Worm (Caenorhabditis elegans) whole organism, young adult: ENCODE results near the gene R53.5.

ENCODE experiments used
- B0261.1 ChIP-seq: sonication (generic microtip); optimal IDR thresholded peaks from 2 replicates; lab custom pipeline; 2016; ENCODE audit warnings: mild to moderate bottlenecking, missing genetic modification characterization, moderate library complexity, missing compliant biosample characterization
- B0336.3 ChIP-seq: fragments of 200-800 bp; sonication (Bioruptor generic); IDR thresholded peaks from 2 replicates; pipeline ENCODE4 v1.3.6; 2022; ENCODE audit warnings: missing genetic modification characterization, missing compliant biosample characterization
- C06A6.2 ChIP-seq: fragments of 200-800 bp; sonication (Bioruptor generic); conservative IDR thresholded peaks from 2 replicates; pipeline ENCODE4 v1.3.6; 2022; ENCODE audit warnings: missing genetic modification characterization, missing compliant biosample characterization
- D2030.7 ChIP-seq: fragments of 200-800 bp; sonication (Bioruptor generic); IDR thresholded peaks from 2 replicates; pipeline ENCODE4 v1.3.6; 2022; ENCODE audit warnings: missing genetic modification reagents, missing genetic modification characterization, missing compliant biosample characterization
- F55B11.4 ChIP-seq: sonication (generic microtip); optimal IDR thresholded peaks from 2 replicates; lab custom pipeline; 2016; ENCODE audit warnings: missing compliant biosample characterization, missing genetic modification characterization, borderline replicate concordance; ENCODE audit not compliant: insufficient read depth
- T07F8.4 ChIP-seq: sonication (generic microtip); optimal IDR thresholded peaks from 2 replicates; lab custom pipeline; 2016; ENCODE audit warnings: mild to moderate bottlenecking, missing genetic modification characterization, moderate library complexity, missing compliant biosample characterization
- T26A5.8 ChIP-seq: sonication (generic microtip); optimal IDR thresholded peaks from 2 replicates; lab custom pipeline; 2016; ENCODE audit warnings: missing genetic modification characterization, missing compliant biosample characterization
- Y53G8AR.9 ChIP-seq: fragments of 200-800 bp; sonication (Bioruptor generic); conservative IDR thresholded peaks from 2 replicates; pipeline ENCODE4 v1.3.6; 2022; ENCODE audit warnings: missing genetic modification reagents, missing genetic modification characterization, missing compliant biosample characterization
- Y95B8A.8 ChIP-seq: fragments of 200-800 bp; sonication (Bioruptor generic); IDR thresholded peaks from 2 replicates; pipeline ENCODE4 v1.3.6; 2022; ENCODE audit warnings: missing genetic modification reagents, missing genetic modification characterization, missing compliant biosample characterization
- aptf-2 ChIP-seq: fragments of 200-800 bp; sonication (Bioruptor generic); conservative IDR thresholded peaks from 2 replicates; pipeline ENCODE4 v1.3.6; 2022; ENCODE audit warnings: missing genetic modification reagents, missing genetic modification characterization, missing compliant biosample characterization
- athp-1 ChIP-seq: sonication (generic microtip); optimal IDR thresholded peaks from 2 replicates; lab custom pipeline; 2017; ENCODE audit warnings: mild to moderate bottlenecking, missing genetic modification characterization, missing compliant biosample characterization
- attf-3 ChIP-seq: fragments of 200-800 bp; sonication (Bioruptor generic); conservative IDR thresholded peaks from 2 replicates; pipeline ENCODE4 v1.3.6; 2022; ENCODE audit warnings: missing genetic modification reagents, missing genetic modification characterization, missing compliant biosample characterization
- bed-1 ChIP-seq: fragments of 200-800 bp; sonication (Bioruptor generic); IDR thresholded peaks from 2 replicates; pipeline ENCODE4 v1.3.6; 2022; ENCODE audit warnings: missing genetic modification reagents, missing genetic modification characterization, missing compliant biosample characterization
- bed-2 ChIP-seq: fragments of 200-800 bp; sonication (Bioruptor generic); IDR thresholded peaks from 2 replicates; pipeline ENCODE4 v1.3.6; 2022; ENCODE audit warnings: missing genetic modification reagents, missing genetic modification characterization, missing compliant biosample characterization
- ccch-3 ChIP-seq: fragments of 200-800 bp; sonication (Bioruptor generic); optimal IDR thresholded peaks from 2 replicates; lab custom pipeline; 2018; ENCODE audit warnings: mild to moderate bottlenecking, missing genetic modification characterization, missing compliant biosample characterization
- ceh-100 ChIP-seq: fragments of 200-800 bp; sonication (Bioruptor generic); IDR thresholded peaks from 2 replicates; pipeline ENCODE4 v1.3.6; 2022; ENCODE audit warnings: missing genetic modification reagents, missing genetic modification characterization, missing compliant biosample characterization
- ceh-58 ChIP-seq: fragments of 200-800 bp; sonication (Bioruptor generic); IDR thresholded peaks from 2 replicates; pipeline ENCODE4 v1.3.6; 2022; ENCODE audit warnings: missing genetic modification characterization, missing compliant biosample characterization
- ceh-79 ChIP-seq: sonication (generic microtip); optimal IDR thresholded peaks from 2 replicates; lab custom pipeline; 2017; ENCODE audit warnings: mild to moderate bottlenecking, missing genetic modification characterization, missing compliant biosample characterization
- ceh-91 ChIP-seq: fragments of 200-800 bp; sonication (Bioruptor generic); IDR thresholded peaks from 2 replicates; pipeline ENCODE4 v1.3.6; 2022; ENCODE audit warnings: missing genetic modification reagents, missing genetic modification characterization, missing compliant biosample characterization
- dox-1 ChIP-seq: fragments of 200-800 bp; sonication (Bioruptor generic); IDR thresholded peaks from 2 replicates; pipeline ENCODE4 v1.3.6; 2022; ENCODE audit warnings: missing genetic modification reagents, missing genetic modification characterization, missing compliant biosample characterization
- dpl-1 ChIP-seq: fragments of 150-350 bp; optimal IDR thresholded peaks from 2 replicates; lab custom pipeline; 2014; ENCODE audit warnings: missing biosample characterization, missing genetic modification reagents, missing genetic modification characterization
- egl-18 ChIP-seq: fragments of 200-800 bp; sonication (Bioruptor generic); IDR thresholded peaks from 2 replicates; pipeline ENCODE4 v1.3.6; 2022; ENCODE audit warnings: missing genetic modification reagents, missing genetic modification characterization, missing compliant biosample characterization
- egl-44 ChIP-seq: fragments of 200-800 bp; sonication (Bioruptor generic); IDR thresholded peaks from 2 replicates; pipeline ENCODE4 v1.3.6; 2022; ENCODE audit warnings: missing genetic modification reagents, missing genetic modification characterization, missing compliant biosample characterization
- hlh-12 ChIP-seq: sonication (generic microtip); optimal IDR thresholded peaks from 2 replicates; lab custom pipeline; 2016; ENCODE audit warnings: missing genetic modification characterization, missing compliant biosample characterization
- hmg-1.2 ChIP-seq: fragments of 200-800 bp; sonication (Bioruptor generic); IDR thresholded peaks from 2 replicates; pipeline ENCODE4 v1.3.6; 2022; ENCODE audit warnings: missing genetic modification reagents, missing genetic modification characterization, missing compliant biosample characterization
- hrde-1 ChIP-seq: sonication (generic microtip); optimal IDR thresholded peaks from 2 replicates; lab custom pipeline; 2016; ENCODE audit warnings: missing genetic modification characterization, mild to moderate bottlenecking, missing compliant biosample characterization, moderate library complexity, missing genotype, missing genetic modification reagents, borderline replicate concordance
- let-526 ChIP-seq: fragments of 200-800 bp; sonication (Bioruptor generic); IDR thresholded peaks from 2 replicates; pipeline ENCODE4 v1.3.6; 2022; ENCODE audit warnings: missing genetic modification reagents, missing genetic modification characterization, missing compliant biosample characterization
- lin-35 ChIP-seq, 3 experiments: fragments of 150-350 bp in 2 of 3; sonication (generic microtip) in 1 of 3; optimal IDR thresholded peaks; 2 replicates each; lab custom pipeline; 2014 to 2018; ENCODE audit warnings: missing biosample characterization in 3 of 3, missing genetic modification characterization in 3 of 3, missing genetic modification reagents in 3 of 3
- lsy-27 ChIP-seq: sonication (generic microtip); optimal IDR thresholded peaks from 2 replicates; lab custom pipeline; 2017; ENCODE audit warnings: missing genetic modification characterization, mild to moderate bottlenecking, missing compliant biosample characterization, antibody characterized with exemption, missing genotype, borderline replicate concordance; ENCODE audit not compliant: insufficient read depth
- madf-10 ChIP-seq: sonication (generic microtip); optimal IDR thresholded peaks from 2 replicates; lab custom pipeline; 2016; ENCODE audit warnings: mild to moderate bottlenecking, missing genetic modification characterization, missing compliant biosample characterization
- mcd-1 ChIP-seq: fragments of 200-800 bp; sonication (Bioruptor generic); IDR thresholded peaks from 2 replicates; pipeline ENCODE4 v1.3.6; 2022; ENCODE audit warnings: missing genetic modification reagents, missing genetic modification characterization, missing compliant biosample characterization
- mes-4 ChIP-seq: sonication (generic microtip); optimal IDR thresholded peaks from 2 replicates; lab custom pipeline; 2016; ENCODE audit warnings: missing genotype, missing genetic modification characterization, missing compliant biosample characterization
- nfya-1 ChIP-seq: sonication (generic microtip); optimal IDR thresholded peaks from 2 replicates; lab custom pipeline; 2017; ENCODE audit warnings: antibody characterized with exemption, missing compliant biosample characterization, missing genetic modification characterization, borderline replicate concordance; ENCODE audit not compliant: insufficient read depth
- nhr-80 ChIP-seq: sonication (generic microtip); optimal IDR thresholded peaks from 2 replicates; lab custom pipeline; 2016; ENCODE audit warnings: missing genetic modification characterization, missing compliant biosample characterization
- pbrm-1 ChIP-seq: fragments of 200-800 bp; sonication (Bioruptor generic); IDR thresholded peaks from 2 replicates; pipeline ENCODE4 v1.3.6; 2022; ENCODE audit warnings: missing genetic modification reagents, missing genetic modification characterization, missing compliant biosample characterization
- rcor-1 ChIP-seq: fragments of 200-800 bp; sonication (Bioruptor generic); IDR thresholded peaks from 2 replicates; pipeline ENCODE4 v1.3.6; 2022; ENCODE audit warnings: missing genetic modification reagents, missing genetic modification characterization, missing compliant biosample characterization
- rpc-1 ChIP-seq, 2 experiments: fragments of 150-350 bp in 1 of 2; sonication (generic microtip) in 1 of 2; optimal IDR thresholded peaks; 2 replicates each; lab custom pipeline; 2014 to 2018; ENCODE audit warnings: missing biosample characterization in 1 of 2, missing genetic modification characterization in 1 of 2, missing genetic modification reagents in 1 of 2, missing genotype in 1 of 2
- snpc-1.3 ChIP-seq: sonication (generic microtip); optimal IDR thresholded peaks from 2 replicates; lab custom pipeline; 2017; ENCODE audit warnings: missing genetic modification characterization, mild to moderate bottlenecking, missing compliant biosample characterization, antibody characterized with exemption, moderate library complexity, missing genotype, missing genetic modification reagents; ENCODE audit not compliant: insufficient read depth
- snpc-3.4 ChIP-seq: sonication (generic microtip); optimal IDR thresholded peaks from 2 replicates; lab custom pipeline; 2017; ENCODE audit warnings: missing genetic modification characterization, mild to moderate bottlenecking, missing compliant biosample characterization, antibody characterized with exemption, moderate library complexity, missing genotype, missing genetic modification reagents
- tlf-1 ChIP-seq: fragments of 200-800 bp; sonication (Bioruptor generic); optimal IDR thresholded peaks from 2 replicates; lab custom pipeline; 2018; ENCODE audit warnings: mild to moderate bottlenecking, missing genetic modification characterization, missing compliant biosample characterization
- zfh-2 ChIP-seq: fragments of 200-800 bp; sonication (Bioruptor generic); conservative IDR thresholded peaks from 2 replicates; pipeline ENCODE4 v1.3.6; 2022; ENCODE audit warnings: missing genetic modification reagents, missing genetic modification characterization, missing compliant biosample characterization
- ztf-25 ChIP-seq: fragments of 200-800 bp; sonication (Bioruptor generic); IDR thresholded peaks from 2 replicates; pipeline ENCODE4 v1.3.6; 2022; ENCODE audit warnings: missing genetic modification reagents, missing genetic modification characterization, missing compliant biosample characterization
- ztf-26 ChIP-seq: sonication (generic microtip); optimal IDR thresholded peaks from 2 replicates; lab custom pipeline; 2017; ENCODE audit warnings: missing genetic modification characterization, missing compliant biosample characterization

The R53.5 gene

ce11 chrII:9931012-9931411, 39.3 kb downstream of the R53.5 start (continued):
- TF ChIP-seq mcd-1 (GFP tag; lab: Robert Waterston, UW) (peak; percentile 58), ceh-79 (tag; lab: Kevin White, UChicago) (no peak), zfh-2 (GFP tag; lab: Robert Waterston, UW) (0 out of 2 replicates have a peak, but pooled peaks have one; percentile 20), ceh-100 (no peak), aptf-2 (GFP tag; lab: Robert Waterston, UW) (no peak), ccch-3 (GFP tag; lab: Kevin White, UChicago) (no peak), let-526 (GFP tag; lab: Robert Waterston, UW) (no peak), snpc-3.4 (tag; lab: Kevin White, UChicago) (no peak), Y53G8AR.9 (GFP tag; lab: Robert Waterston, UW) (no peak), T26A5.8 (tag; lab: Kevin White, UChicago) (no peak), bed-2 (GFP tag; lab: Robert Waterston, UW) (0 out of 2 replicates have a peak, but pooled peaks have one; percentile 37), rpc-1 (optimal IDR thresholded peaks at IDR 0.05; lab: Kevin White, UChicago) (no peak), rpc-1 (tag; optimal IDR thresholded peaks at IDR 0.05; lab: Kevin White, UChicago) (no peak), dpl-1 (GFP tag; lab: Kevin White, UChicago) (no peak), dox-1 (GFP tag; lab: Robert Waterston, UW) (peak; percentile 42; the same call in 1 of the 2 replicates), mes-4 (tag; lab: Kevin White, UChicago) (no peak), madf-10 (tag; lab: Kevin White, UChicago) (no peak), C06A6.2 (GFP tag; lab: Robert Waterston, UW) (no peak), snpc-1.3 (tag; lab: Kevin White, UChicago) (no peak), ztf-26 (tag; lab: Kevin White, UChicago) (no peak), pbrm-1 (0 out of 2 replicates have a peak, but pooled peaks have one; percentile 9), B0336.3 (GFP tag; lab: Robert Waterston, UW) (no peak), D2030.7 (no peak), hrde-1 (tag; lab: Kevin White, UChicago) (peak; percentile 7), ztf-25 (GFP tag; lab: Robert Waterston, UW) (no peak), F55B11.4 (tag; lab: Kevin White, UChicago) (no peak), nhr-80 (tag; lab: Kevin White, UChicago) (no peak), bed-1 (GFP tag; lab: Robert Waterston, UW) (no peak), rcor-1 (no peak), T07F8.4 (no peak), egl-18 (GFP tag; lab: Robert Waterston, UW) (no peak), nfya-1 (tag; lab: Kevin White, UChicago) (no peak), athp-1 (tag; lab: Kevin White, UChicago) (no peak), Y95B8A.8 (no peak), ceh-91 (GFP tag; lab: Robert Waterston, UW) (no peak), ceh-58 (GFP tag; lab: Robert Waterston, UW) (no peak), B0261.1 (tag; lab: Kevin White, UChicago) (no peak), lsy-27 (tag; lab: Kevin White, UChicago) (no peak), egl-44 (GFP tag; lab: Robert Waterston, UW) (no peak), hlh-12 (tag; lab: Kevin White, UChicago) (no peak), lin-35 (GFP tag; optimal IDR thresholded peaks at IDR 0.05; lab: Kevin White, UChicago) (no peak), hmg-1.2 (GFP tag; lab: Robert Waterston, UW) (peak; percentile 87), tlf-1 (GFP tag; lab: Kevin White, UChicago) (no peak), attf-3 (GFP tag; lab: Robert Waterston, UW) (no peak)
- TF ChIP-seq, all 124 proteins: peak for 14
